Fruit fly (Drosophila melanogaster): ENCODE results near the gene CG5177.

CG5177 gene

DNA sequence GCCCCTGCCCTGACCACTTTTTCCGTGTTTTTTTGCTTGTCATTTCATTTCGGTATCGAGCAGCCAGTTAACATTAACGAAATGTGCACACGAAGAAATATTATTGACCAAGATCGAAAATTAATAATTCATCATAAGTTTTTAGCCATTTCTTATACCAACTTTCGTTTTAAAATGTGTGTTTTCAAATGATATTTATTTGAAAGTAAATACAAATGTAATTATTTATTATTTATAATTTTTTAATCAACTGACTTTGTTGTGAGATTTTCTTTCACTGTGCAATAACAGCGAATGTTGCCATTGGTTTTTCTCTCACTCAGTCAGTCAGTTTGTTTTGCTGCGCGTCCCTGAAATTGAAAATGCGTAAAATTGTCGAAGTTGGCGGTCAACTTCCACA is 9.2 kb upstream of the CG5177 start (continued):
- peak; percentile 71 for TF ChIP-seq Rfx (GFP tag; IDR thresholded peaks at IDR 0.05)
- no peak for TF ChIP-seq Sry-β (GFP tag; optimal IDR thresholded peaks at IDR 0.05)
- no peak for TF ChIP-seq Neu2 (GFP tag; optimal IDR thresholded peaks at IDR 0.05; ENCODE audit: borderline replicate concordance)
- TF ChIP-seq YL-1 (GFP tag; optimal IDR thresholded peaks at IDR 0.05), result no peak
- TF ChIP-seq CG10431 (GFP tag; optimal IDR thresholded peaks at IDR 0.05), result no peak
- TF ChIP-seq CG14014 (GFP tag; IDR thresholded peaks at IDR 0.05), result peak; percentile 47; the same call in 1 of the 2 replicates
- peak; percentile 72 for TF ChIP-seq vvl (GFP tag; IDR thresholded peaks at IDR 0.05)
- no peak for TF ChIP-seq CTCF (GFP tag; optimal IDR thresholded peaks at IDR 0.05)
- TF ChIP-seq CG9932 (GFP tag; IDR thresholded peaks at IDR 0.05), result peak; percentile 53
- no peak for TF ChIP-seq CG17186 (GFP tag; optimal IDR thresholded peaks at IDR 0.05)
- no peak for TF ChIP-seq CG16813 (GFP tag; IDR thresholded peaks at IDR 0.05; ENCODE audit: partially characterized antibody)
- TF ChIP-seq mam (GFP tag; optimal IDR thresholded peaks at IDR 0.05), result no peak
- TF ChIP-seq CG18619 (GFP tag; optimal IDR thresholded peaks at IDR 0.05), result peak; percentile 37
- TF ChIP-seq Dip2 (GFP tag; IDR thresholded peaks at IDR 0.05), result no peak
- TF ChIP-seq Fer3 (tag; optimal IDR thresholded peaks at IDR 0.05), result peak; percentile 71
- peak; percentile 63 for TF ChIP-seq CG18599 (GFP tag; optimal IDR thresholded peaks at IDR 0.05)
- peak; percentile 37 for TF ChIP-seq Ravus (GFP tag; IDR thresholded peaks at IDR 0.05)
- TF ChIP-seq CG5245 (GFP tag; optimal IDR thresholded peaks at IDR 0.05), result peak; percentile 4
- TF ChIP-seq Nf-YA (GFP tag; IDR thresholded peaks at IDR 0.05), result 0 out of 2 replicates have a peak, but pooled peaks have one; percentile 35
- TF ChIP-seq Dp (GFP tag; optimal IDR thresholded peaks at IDR 0.05), result no peak
- no peak for TF ChIP-seq CG2202 (tag; optimal IDR thresholded peaks at IDR 0.05)
- no peak for TF ChIP-seq toy (GFP tag; IDR thresholded peaks at IDR 0.05)
- no peak for TF ChIP-seq CG34422 (GFP tag; IDR thresholded peaks at IDR 0.05)
- TF ChIP-seq NK7.1 (GFP tag; optimal IDR thresholded peaks at IDR 0.05), result no peak
- TF ChIP-seq exex (tag; optimal IDR thresholded peaks at IDR 0.05), result no peak
- no peak for TF ChIP-seq zen2 (GFP tag; IDR thresholded peaks at IDR 0.05; ENCODE audit: partially characterized antibody)
- no peak for TF ChIP-seq jumu (GFP tag; optimal IDR thresholded peaks at IDR 0.05)
- no peak for TF ChIP-seq tx (GFP tag; optimal IDR thresholded peaks at IDR 0.05)
- TF ChIP-seq Awh (GFP tag; IDR thresholded peaks at IDR 0.05), result peak; percentile 16; the same call in 1 of the 2 replicates
- peak; percentile 2 for TF ChIP-seq Med (GFP tag)
- TF ChIP-seq dimm (GFP tag; IDR thresholded peaks at IDR 0.05), result no peak
- TF ChIP-seq hb (GFP tag; IDR thresholded peaks at IDR 0.05; ENCODE audit: partially characterized antibody), result no peak
- no peak for TF ChIP-seq CG10543 (GFP tag; optimal IDR thresholded peaks at IDR 0.05)
- TF ChIP-seq Sox100B (GFP tag; optimal IDR thresholded peaks at IDR 0.05), result peak; percentile 66
- TF ChIP-seq so (GFP tag; IDR thresholded peaks at IDR 0.05), result 0 out of 3 replicates have a peak, but pooled peaks have one; percentile 52
- no peak for TF ChIP-seq CG8765 (GFP tag; IDR thresholded peaks at IDR 0.05)
- TF ChIP-seq Hey (tag; optimal IDR thresholded peaks at IDR 0.05), result no peak
- no peak for TF ChIP-seq shn (GFP tag; optimal IDR thresholded peaks at IDR 0.05)
- TF ChIP-seq CG4707 (GFP tag; optimal IDR thresholded peaks at IDR 0.05), result no peak
- TF ChIP-seq Oli (tag; optimal IDR thresholded peaks at IDR 0.05), result peak; percentile 65
- no peak for TF ChIP-seq CG8359 (GFP tag; optimal IDR thresholded peaks at IDR 0.05; ENCODE audit: borderline replicate concordance)
- TF ChIP-seq hkb (optimal IDR thresholded peaks at IDR 0.05), result no peak
- peak; percentile 66 for TF ChIP-seq hkb (GFP tag; IDR thresholded peaks at IDR 0.05)
- no peak for TF ChIP-seq CG6254 (GFP tag; optimal IDR thresholded peaks at IDR 0.05)
- no peak for TF ChIP-seq CG2889 (GFP tag; IDR thresholded peaks at IDR 0.05)
- TF ChIP-seq CG7357 (GFP tag; IDR thresholded peaks at IDR 0.05), result no peak
- no peak for TF ChIP-seq CG11696 (GFP tag; IDR thresholded peaks at IDR 0.05)
- no peak for TF ChIP-seq MBD-R2 (GFP tag; IDR thresholded peaks at IDR 0.05)
- no peak for TF ChIP-seq cg (GFP tag; optimal IDR thresholded peaks at IDR 0.05)
- 0 out of 2 replicates have a peak, but pooled peaks have one; percentile 32 for TF ChIP-seq al (GFP tag; IDR thresholded peaks at IDR 0.05)
- TF ChIP-seq da (GFP tag; optimal IDR thresholded peaks at IDR 0.05), result no peak
- TF ChIP-seq Six4 (GFP tag; optimal IDR thresholded peaks at IDR 0.05), result peak; percentile 6

All from whole organism, embryonic.